Fruit fly (Drosophila melanogaster) whole organism, embryonic: ENCODE measurements around the gene brm.

Experiments
- Abd-B ChIP-seq: fragments of 200-800 bp; sonication (Bioruptor generic); optimal IDR thresholded peaks from 2 replicates; lab custom pipeline; 2018; ENCODE audit warnings: missing biosample characterization, mild to moderate bottlenecking, missing genetic modification characterization, moderate library complexity
- Aef1 ChIP-seq: fragments of 200-800 bp; sonication (Bioruptor generic); IDR thresholded peaks from 3 replicates; pipeline ENCODE4 v1.3.6; 2022; ENCODE audit warnings: missing biosample characterization, missing genetic modification characterization
- Atf3 ChIP-seq: fragments of 200-800 bp; sonication (Bioruptor generic); optimal IDR thresholded peaks from 3 replicates; lab custom pipeline; 2016; ENCODE audit warnings: missing biosample characterization, missing genetic modification characterization
- C15 ChIP-seq: fragments of 200-800 bp; sonication (Bioruptor generic); IDR thresholded peaks from 3 replicates; pipeline ENCODE4 v1.3.6; 2022; ENCODE audit warnings: missing biosample characterization, missing genetic modification characterization
- CG1233 ChIP-seq: fragments of 200-800 bp; sonication (Bioruptor generic); optimal IDR thresholded peaks from 4 replicates; lab custom pipeline; 2018; ENCODE audit warnings: missing biosample characterization, mild to moderate bottlenecking, missing genetic modification characterization
- CG14014 ChIP-seq: fragments of 200-800 bp; sonication (Bioruptor generic); IDR thresholded peaks from 2 replicates; pipeline ENCODE4 v1.3.6; 2022; ENCODE audit warnings: missing biosample characterization, missing genetic modification characterization
- CG14965 ChIP-seq: fragments of 200-800 bp; sonication (Bioruptor generic); optimal IDR thresholded peaks from 2 replicates; lab custom pipeline; 2016; ENCODE audit warnings: missing biosample characterization, missing genetic modification characterization, borderline replicate concordance
- CG17385 ChIP-seq: fragments of 200-800 bp; sonication (Bioruptor generic); optimal IDR thresholded peaks from 3 replicates; lab custom pipeline; 2018; ENCODE audit warnings: missing biosample characterization, mild to moderate bottlenecking, missing genetic modification characterization
- CG18476 ChIP-seq: fragments of 200-800 bp; sonication (Bioruptor generic); optimal IDR thresholded peaks from 2 replicates; lab custom pipeline; 2016; ENCODE audit warnings: missing biosample characterization, mild to moderate bottlenecking, missing genetic modification characterization
- CG2129 ChIP-seq: fragments of 200-800 bp; sonication (Bioruptor generic); IDR thresholded peaks from 2 replicates; pipeline ENCODE4 v1.3.6; 2022; ENCODE audit warnings: missing biosample characterization, missing genetic modification characterization; ENCODE audit not compliant: partially characterized antibody
- CG31224 ChIP-seq: fragments of 200-800 bp; sonication (Bioruptor generic); IDR thresholded peaks from 2 replicates; pipeline ENCODE4 v1.3.6; 2022; ENCODE audit warnings: missing biosample characterization, missing genetic modification characterization
- CG31388 ChIP-seq: fragments of 200-800 bp; sonication (Bioruptor generic); optimal IDR thresholded peaks from 2 replicates; lab custom pipeline; 2016; ENCODE audit warnings: missing biosample characterization, missing genetic modification characterization
- CG3407 ChIP-seq: fragments of 200-800 bp; sonication (Bioruptor generic); optimal IDR thresholded peaks from 2 replicates; lab custom pipeline; 2018; ENCODE audit warnings: missing biosample characterization, mild to moderate bottlenecking, missing genetic modification characterization
- CG6683 ChIP-seq: fragments of 200-800 bp; sonication (Bioruptor generic); optimal IDR thresholded peaks from 2 replicates; lab custom pipeline; 2017; ENCODE audit warnings: missing biosample characterization, mild to moderate bottlenecking, missing genetic modification characterization, missing genetic modification reagents
- CG7271 ChIP-seq: fragments of 200-800 bp; sonication (Bioruptor generic); optimal IDR thresholded peaks from 2 replicates; lab custom pipeline; 2018; ENCODE audit warnings: missing biosample characterization, mild to moderate bottlenecking, missing genetic modification characterization, moderate library complexity
- CG7556 ChIP-seq: fragments of 200-800 bp; sonication (Bioruptor generic); optimal IDR thresholded peaks from 2 replicates; lab custom pipeline; 2017; ENCODE audit warnings: missing biosample characterization, mild to moderate bottlenecking, missing genetic modification characterization
- CG9215 ChIP-seq: fragments of 200-800 bp; sonication (Bioruptor generic); IDR thresholded peaks from 2 replicates; pipeline ENCODE4 v1.3.6; 2022; ENCODE audit warnings: missing biosample characterization, missing genetic modification characterization
- CG9932 ChIP-seq: fragments of 200-800 bp; sonication (Bioruptor generic); IDR thresholded peaks from 2 replicates; pipeline ENCODE4 v1.3.6; 2022; ENCODE audit warnings: missing biosample characterization, missing genetic modification characterization
- CrebB ChIP-seq: fragments of 200-800 bp; sonication (Bioruptor generic); optimal IDR thresholded peaks from 3 replicates; lab custom pipeline; 2018; ENCODE audit warnings: missing biosample characterization, mild to moderate bottlenecking, missing genetic modification characterization
- Deaf1 ChIP-seq: fragments of 200-800 bp; optimal IDR thresholded peaks from 3 replicates; lab custom pipeline; 2019; ENCODE audit warnings: missing biosample characterization, mild to moderate bottlenecking, missing genetic modification characterization, moderate library complexity
- Dll ChIP-seq: fragments of 200-800 bp; sonication (Bioruptor generic); IDR thresholded peaks from 4 replicates; pipeline ENCODE4 v1.3.6; 2022; ENCODE audit warnings: missing biosample characterization, missing genetic modification characterization; ENCODE audit not compliant: partially characterized antibody
- Ets65A ChIP-seq: fragments of 200-800 bp; sonication (Bioruptor generic); peaks from one replicate; lab custom pipeline; 2016; ENCODE audit warnings: missing biosample characterization, missing genetic modification characterization
- Hr39 ChIP-seq: fragments of >200 bp; optimal IDR thresholded peaks from 2 replicates; lab custom pipeline; 2017
- Lhr ChIP-seq: fragments of 200-800 bp; sonication (Bioruptor generic); optimal IDR thresholded peaks from 3 replicates; lab custom pipeline; 2017; ENCODE audit warnings: mild to moderate bottlenecking, missing biosample characterization, missing genetic modification reagents, missing genetic modification characterization
- MTF-1 ChIP-seq: fragments of 200-800 bp; sonication (Bioruptor generic); optimal IDR thresholded peaks from 2 replicates; lab custom pipeline; 2018; ENCODE audit warnings: missing biosample characterization, mild to moderate bottlenecking, missing genetic modification characterization, borderline replicate concordance
- Mad ChIP-seq: fragments of 200-800 bp; sonication (Bioruptor generic); optimal IDR thresholded peaks from 2 replicates; lab custom pipeline; 2016; ENCODE audit warnings: missing biosample characterization, missing genetic modification characterization
- Max ChIP-seq: fragments of 200-800 bp; sonication (Bioruptor generic); optimal IDR thresholded peaks from 2 replicates; lab custom pipeline; 2016; ENCODE audit warnings: missing biosample characterization, mild to moderate bottlenecking, missing genetic modification characterization
- NC2β ChIP-seq: fragments of 200-800 bp; sonication (Bioruptor generic); optimal IDR thresholded peaks from 2 replicates; lab custom pipeline; 2016; ENCODE audit warnings: missing biosample characterization, missing genetic modification characterization
- Nf-YB ChIP-seq: fragments of 200-800 bp; sonication (Bioruptor generic); optimal IDR thresholded peaks from 3 replicates; lab custom pipeline; 2019; ENCODE audit warnings: missing biosample characterization, mild to moderate bottlenecking, missing genetic modification characterization, moderate library complexity
- Vsx1 ChIP-seq: fragments of 200-800 bp; sonication (Bioruptor generic); optimal IDR thresholded peaks from 2 replicates; lab custom pipeline; 2017; ENCODE audit warnings: missing biosample characterization, mild to moderate bottlenecking, missing genetic modification characterization, missing genetic modification reagents
- cas ChIP-seq: fragments of 200-800 bp; sonication (Bioruptor generic); IDR thresholded peaks from 2 replicates; pipeline ENCODE4 v1.3.6; 2022; ENCODE audit warnings: missing biosample characterization, missing genetic modification characterization
- cg ChIP-seq: fragments of 200-800 bp; sonication (Bioruptor generic); optimal IDR thresholded peaks from 3 replicates; lab custom pipeline; 2019; ENCODE audit warnings: missing biosample characterization, mild to moderate bottlenecking, missing genetic modification characterization, moderate library complexity
- chif ChIP-seq, 2 experiments: fragments of 200-800 bp; sonication (Bioruptor generic); optimal IDR thresholded peaks; 3 replicates each; lab custom pipeline; 2016; ENCODE audit warnings: missing biosample characterization in 2 of 2, missing genetic modification characterization in 2 of 2
- dmrt11E ChIP-seq: fragments of 200-800 bp; sonication (Bioruptor generic); optimal IDR thresholded peaks from 3 replicates; lab custom pipeline; 2018; ENCODE audit warnings: missing biosample characterization, mild to moderate bottlenecking, missing genetic modification characterization, moderate library complexity
- en ChIP-seq: fragments of 200-800 bp; sonication (Bioruptor generic); optimal IDR thresholded peaks from 2 replicates; lab custom pipeline; 2016; ENCODE audit warnings: missing biosample characterization, missing genetic modification characterization
- ftz-f1 ChIP-seq: fragments of 200-800 bp; sonication (Bioruptor generic); optimal IDR thresholded peaks from 2 replicates; lab custom pipeline; 2016; ENCODE audit warnings: missing biosample characterization, missing genetic modification characterization
- gce ChIP-seq: fragments of 200-800 bp; sonication (Bioruptor generic); IDR thresholded peaks from 3 replicates; pipeline ENCODE4 v1.3.6; 2022; ENCODE audit warnings: missing biosample characterization, missing genetic modification characterization
- gcm2 ChIP-seq: fragments of 200-800 bp; sonication (Bioruptor generic); optimal IDR thresholded peaks from 2 replicates; lab custom pipeline; 2016; ENCODE audit warnings: missing biosample characterization, missing genetic modification characterization
- gsb-n ChIP-seq: fragments of 200-800 bp; sonication (Bioruptor generic); optimal IDR thresholded peaks from 3 replicates; lab custom pipeline; 2018; ENCODE audit warnings: missing biosample characterization, mild to moderate bottlenecking, missing genetic modification characterization
- lbe ChIP-seq: fragments of 200-800 bp; sonication (Bioruptor generic); optimal IDR thresholded peaks from 2 replicates; lab custom pipeline; 2016; ENCODE audit warnings: missing biosample characterization, mild to moderate bottlenecking, missing genetic modification characterization
- mam ChIP-seq: fragments of 200-800 bp; sonication (Bioruptor generic); optimal IDR thresholded peaks from 3 replicates; lab custom pipeline; 2016; ENCODE audit warnings: missing biosample characterization, missing genetic modification characterization
- nmo ChIP-seq: fragments of 200-800 bp; sonication (Bioruptor generic); optimal IDR thresholded peaks from 2 replicates; lab custom pipeline; 2018; ENCODE audit warnings: missing biosample characterization, mild to moderate bottlenecking, missing genetic modification characterization, moderate library complexity
- onecut ChIP-seq: fragments of 200-800 bp; sonication (Bioruptor generic); IDR thresholded peaks from 2 replicates; pipeline ENCODE4 v1.3.6; 2022; ENCODE audit warnings: missing biosample characterization, missing genetic modification characterization
- pnt ChIP-seq: fragments of 200-800 bp; sonication (Bioruptor generic); optimal IDR thresholded peaks from 3 replicates; lab custom pipeline; 2016; ENCODE audit warnings: missing biosample characterization, missing genetic modification characterization
- psq ChIP-seq: fragments of 200-800 bp; sonication (Bioruptor generic); optimal IDR thresholded peaks from 2 replicates; lab custom pipeline; 2017; ENCODE audit warnings: missing biosample characterization, missing genetic modification characterization
- pum ChIP-seq: fragments of 200-800 bp; sonication (Bioruptor generic); optimal IDR thresholded peaks from 2 replicates; lab custom pipeline; 2016; ENCODE audit warnings: missing biosample characterization, missing genetic modification characterization
- rib ChIP-seq: fragments of 200-800 bp; sonication (Bioruptor generic); IDR thresholded peaks from 2 replicates; pipeline ENCODE4 v1.3.6; 2022; ENCODE audit warnings: missing biosample characterization, missing genetic modification characterization
- run ChIP-seq: fragments of 200-800 bp; sonication (Bioruptor generic); optimal IDR thresholded peaks from 3 replicates; lab custom pipeline; 2018; ENCODE audit warnings: missing biosample characterization, mild to moderate bottlenecking, missing genetic modification characterization
- sisA ChIP-seq: fragments of 200-800 bp; sonication (Bioruptor generic); IDR thresholded peaks from 2 replicates; pipeline ENCODE4 v1.3.6; 2022; ENCODE audit warnings: missing biosample characterization, missing genetic modification characterization
- sqz ChIP-seq: fragments of 200-800 bp; sonication (Bioruptor generic); optimal IDR thresholded peaks from 3 replicates; lab custom pipeline; 2018; ENCODE audit warnings: missing biosample characterization, mild to moderate bottlenecking, missing genetic modification characterization
- sug ChIP-seq: fragments of 200-800 bp; optimal IDR thresholded peaks from 2 replicates; lab custom pipeline; 2019; ENCODE audit warnings: missing biosample characterization, mild to moderate bottlenecking, missing genetic modification characterization, moderate library complexity
- zf30C ChIP-seq: fragments of 200-800 bp; sonication (Bioruptor generic); optimal IDR thresholded peaks from 3 replicates; lab custom pipeline; 2018; ENCODE audit warnings: missing biosample characterization, mild to moderate bottlenecking, missing genetic modification characterization

The brm gene

DNA sequence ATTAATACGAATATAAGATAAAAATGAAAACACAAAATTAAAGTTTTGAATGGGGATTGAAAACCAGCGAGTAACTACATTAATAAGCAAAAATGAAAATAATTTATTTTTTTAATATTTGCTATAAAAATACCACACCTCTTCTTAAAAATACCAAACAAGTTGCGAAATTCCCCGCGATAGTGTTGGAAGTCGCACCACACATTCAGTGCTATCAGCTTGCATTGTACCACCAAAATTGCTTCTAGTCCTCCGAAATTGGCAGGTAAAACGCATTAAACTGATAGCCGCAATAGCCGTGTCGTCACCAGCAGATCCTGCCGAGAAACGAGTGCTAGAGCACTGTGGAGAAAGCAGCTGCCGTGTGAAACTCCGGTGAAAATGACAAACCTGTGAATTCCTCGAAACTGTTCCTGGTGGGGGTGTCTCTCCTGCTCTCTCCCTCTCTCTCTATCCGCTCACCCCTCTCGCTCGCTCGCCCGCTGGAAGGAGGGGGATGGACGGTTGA, 5.4 kb upstream of the brm start, which contains the start of gene Hip14 (continued):
- TF ChIP-seq CrebB: peak; percentile 10
- no peak for TF ChIP-seq cas
- no peak for TF ChIP-seq Hr39 (lab: Kevin White, UChicago)
- TF ChIP-seq CG18476 (GFP tag; lab: Kevin White, UChicago): no peak
- no peak for TF ChIP-seq Ets65A (GFP tag; lab: Kevin White, UChicago)
- TF ChIP-seq zf30C (GFP tag; lab: Kevin White, UChicago): no peak
- no peak for TF ChIP-seq pum
- TF ChIP-seq mam (GFP tag; lab: Kevin White, UChicago): no peak
- 0 out of 4 replicates have a peak, but pooled peaks have one; percentile 17 for TF ChIP-seq Dll (GFP tag; lab: Robert Waterston, UW)
- no peak for TF ChIP-seq Atf3
- TF ChIP-seq CG7556 (GFP tag; lab: Kevin White, UChicago): peak; percentile 23
- no peak for TF ChIP-seq onecut (GFP tag; lab: Robert Waterston, UW)
- no peak for TF ChIP-seq Max (GFP tag; lab: Kevin White, UChicago)
- TF ChIP-seq NC2β (GFP tag; lab: Kevin White, UChicago): no peak
- no peak for TF ChIP-seq cg
- no peak for TF ChIP-seq Aef1
- no peak for TF ChIP-seq sqz (GFP tag; lab: Kevin White, UChicago)
- TF ChIP-seq CG6683 (GFP tag; lab: Kevin White, UChicago): no peak
- TF ChIP-seq CG7271 (tag; lab: Kevin White, UChicago): no peak
- TF ChIP-seq CG2129 (GFP tag; lab: Robert Waterston, UW): no peak
- TF ChIP-seq gcm2 (GFP tag; lab: Kevin White, UChicago): no peak
- no peak for TF ChIP-seq run (tag; lab: Kevin White, UChicago)
- peak; percentile 42 for TF ChIP-seq Lhr (GFP tag; lab: Kevin White, UChicago)
- TF ChIP-seq gsb-n (tag; lab: Kevin White, UChicago): no peak
- TF ChIP-seq CG9932 (GFP tag; lab: Robert Waterston, UW): no peak
- TF ChIP-seq CG31224: no peak
- no peak for TF ChIP-seq dmrt11E (tag; lab: Kevin White, UChicago)
- TF ChIP-seq gce (GFP tag; lab: Robert Waterston, UW): no peak
- TF ChIP-seq psq (GFP tag; lab: Kevin White, UChicago): no peak
- TF ChIP-seq C15: no peak
- TF ChIP-seq Abd-B: no peak
- TF ChIP-seq sisA (GFP tag; lab: Robert Waterston, UW): no peak
- TF ChIP-seq en (GFP tag; lab: Kevin White, UChicago): no peak
- no peak for TF ChIP-seq CG14965 (GFP tag; lab: Kevin White, UChicago)
- no peak for TF ChIP-seq Vsx1 (GFP tag; lab: Kevin White, UChicago)
- no peak for TF ChIP-seq CG9215
- no peak for TF ChIP-seq CG3407 (GFP tag; lab: Kevin White, UChicago)
- TF ChIP-seq Nf-YB (GFP tag; lab: Kevin White, UChicago): no peak
- no peak for TF ChIP-seq nmo (GFP tag; lab: Kevin White, UChicago)
- TF ChIP-seq lbe (GFP tag; lab: Kevin White, UChicago): peak; percentile 10
- peak; percentile 20 for TF ChIP-seq ftz-f1 (GFP tag; lab: Kevin White, UChicago)
- no peak for TF ChIP-seq Mad (GFP tag; lab: Kevin White, UChicago)
- TF ChIP-seq CG17385 (GFP tag; lab: Kevin White, UChicago): no peak
- TF ChIP-seq sug (tag; lab: Kevin White, UChicago): peak; percentile 16
- TF ChIP-seq MTF-1: no peak
- no peak for TF ChIP-seq CG14014
- TF ChIP-seq Deaf1 (tag; lab: Kevin White, UChicago): no peak
- TF ChIP-seq CG1233: no peak
- TF ChIP-seq chif (GFP tag; optimal IDR thresholded peaks at IDR 0.05; lab: Kevin White, UChicago): no peak
- no peak for TF ChIP-seq pnt (GFP tag; lab: Kevin White, UChicago)
- TF ChIP-seq rib (GFP tag; lab: Robert Waterston, UW): no peak
- TF ChIP-seq CG31388 (GFP tag; lab: Kevin White, UChicago): no peak
